Worm (Caenorhabditis elegans): ENCODE data around the gene fip-2.
A peak's percentile ranks its signal among the peaks of the same experiment; 100 is the strongest.

The fip-2 gene

ce11 chrV:9095613-9096317 lies 28.0 kb downstream of the fip-2 start, which contains the start of gene F21C10.10 (continued):
- TF ChIP-seq gmeb-1 (tag; optimal IDR thresholded peaks at IDR 0.05) (peak; percentile 73), dmd-4 (tag; optimal IDR thresholded peaks at IDR 0.05) (no peak), skn-1 (tag; optimal IDR thresholded peaks at IDR 0.05) (no peak), blmp-1 (tag; optimal IDR thresholded peaks at IDR 0.05; ENCODE audit: insufficient read depth) (peak; percentile 72), lin-39 (tag; optimal IDR thresholded peaks at IDR 0.05) (no peak), F13H6.1 (tag; optimal IDR thresholded peaks at IDR 0.05) (peak; percentile 96), ama-1 (optimal IDR thresholded peaks at IDR 0.05) (no peak), mdl-1 (tag; optimal IDR thresholded peaks at IDR 0.05) (peak; percentile 63 to 89), nhr-77 (tag; optimal IDR thresholded peaks at IDR 0.05) (no peak), crh-2 (tag; optimal IDR thresholded peaks at IDR 0.05) (peak; percentile 88), sem-4 (tag; optimal IDR thresholded peaks at IDR 0.05) (peak; percentile 77), elt-3 (tag; optimal IDR thresholded peaks at IDR 0.05) (no peak), lsy-2 (tag; optimal IDR thresholded peaks at IDR 0.05) (peak in 1 of 2 experiments; percentile 85), alr-1 (tag; optimal IDR thresholded peaks at IDR 0.05) (no peak), nhr-237 (tag; optimal IDR thresholded peaks at IDR 0.05) (no peak), elt-1 (tag; optimal IDR thresholded peaks at IDR 0.05) (no peak), ztf-4 (tag; optimal IDR thresholded peaks at IDR 0.05) (peak; percentile 86), mab-5 (tag; optimal IDR thresholded peaks at IDR 0.05) (peak; percentile 17), mbf-1 (tag; optimal IDR thresholded peaks at IDR 0.05) (no peak)

ce11 chrV:9096674-9097073 lies 28.9 kb downstream of the fip-2 start:
- no peak for TF ChIP-seq nhr-23 (tag; optimal IDR thresholded peaks at IDR 0.05)
- TF ChIP-seq nhr-10 (tag; optimal IDR thresholded peaks at IDR 0.05) = no peak
- no peak for TF ChIP-seq nhr-21 (tag; optimal IDR thresholded peaks at IDR 0.05)
- no peak for TF ChIP-seq lsy-2 (tag; optimal IDR thresholded peaks at IDR 0.05)
- no peak for TF ChIP-seq ceh-16 (tag; optimal IDR thresholded peaks at IDR 0.05)
- no peak for TF ChIP-seq egl-27 (tag; optimal IDR thresholded peaks at IDR 0.05)
- TF ChIP-seq dmd-4 (tag; optimal IDR thresholded peaks at IDR 0.05) = no peak
- TF ChIP-seq Y55F3AM.14 (GFP tag; optimal IDR thresholded peaks at IDR 0.05) = no peak
- no peak for TF ChIP-seq mab-5 (tag; optimal IDR thresholded peaks at IDR 0.05)
- TF ChIP-seq skn-1 (tag; optimal IDR thresholded peaks at IDR 0.05) = no peak
- TF ChIP-seq R02D3.7 (tag; optimal IDR thresholded peaks at IDR 0.05) = no peak
- TF ChIP-seq mdl-1 (tag; optimal IDR thresholded peaks at IDR 0.05) = no peak
- no peak for TF ChIP-seq unc-39 (tag; optimal IDR thresholded peaks at IDR 0.05)
- no peak for TF ChIP-seq sma-3 (GFP tag; optimal IDR thresholded peaks at IDR 0.05)
- TF ChIP-seq aly-2 (tag; optimal IDR thresholded peaks at IDR 0.05) = no peak
- TF ChIP-seq crh-2 (tag; optimal IDR thresholded peaks at IDR 0.05) = no peak
- TF ChIP-seq elt-1 (tag; optimal IDR thresholded peaks at IDR 0.05) = no peak
- TF ChIP-seq ceh-82 (tag; optimal IDR thresholded peaks at IDR 0.05) = no peak

DNA sequence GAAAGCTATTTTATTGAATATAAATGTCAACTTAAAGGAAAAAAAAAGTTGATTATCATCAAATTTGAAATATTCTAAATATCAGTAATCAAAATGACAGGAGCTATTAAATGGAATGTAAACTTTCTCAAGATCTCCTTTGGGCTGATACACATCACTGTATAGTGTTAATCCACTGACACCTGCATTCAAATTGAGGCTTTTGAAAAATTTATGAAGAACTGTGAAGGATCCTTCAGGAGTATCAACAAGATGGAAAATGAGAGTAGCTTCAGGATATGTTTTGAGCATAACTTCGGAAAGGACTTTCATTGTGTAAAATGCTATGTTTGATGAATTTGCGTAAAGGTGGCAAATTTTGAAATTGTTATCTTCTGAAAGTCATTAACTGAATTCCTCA lies 29.4 kb downstream of the fip-2 start:
- TF ChIP-seq nhr-129 (tag; optimal IDR thresholded peaks at IDR 0.05) (peak; percentile 38), Y55F3AM.14 (GFP tag; optimal IDR thresholded peaks at IDR 0.05) (no peak), peb-1 (tag; optimal IDR thresholded peaks at IDR 0.05) (no peak), nhr-6 (tag; optimal IDR thresholded peaks at IDR 0.05) (no peak)

ce11 chrV:9098280-9098973 lies 30.6 kb downstream of the fip-2 start, which contains the start of gene F21C10.9:
F21C10.9 (minus strand) TSS chrV:9098696.
- TF ChIP-seq blmp-1 (tag; optimal IDR thresholded peaks at IDR 0.05; ENCODE audit: insufficient read depth) (no peak), egl-27 (tag; optimal IDR thresholded peaks at IDR 0.05) (no peak), fos-1 (tag; optimal IDR thresholded peaks at IDR 0.05) (peak; percentile 5)

- TF ChIP-seq ztf-11 (tag; optimal IDR thresholded peaks at IDR 0.05) (no peak), sma-9 (GFP tag; optimal IDR thresholded peaks at IDR 0.05) (no peak), sma-9 (tag; optimal IDR thresholded peaks at IDR 0.05) (no peak), snpc-4 (tag; optimal IDR thresholded peaks at IDR 0.05) (no peak), zag-1 (tag; optimal IDR thresholded peaks at IDR 0.05) (no peak), ceh-16 (tag; optimal IDR thresholded peaks at IDR 0.05) (no peak), dmd-4 (tag; optimal IDR thresholded peaks at IDR 0.05) (no peak), nhr-11 (tag; optimal IDR thresholded peaks at IDR 0.05) (no peak), nhr-237 (tag; optimal IDR thresholded peaks at IDR 0.05) (no peak), nhr-25 (tag; optimal IDR thresholded peaks at IDR 0.05) (no peak), mab-5 (tag; optimal IDR thresholded peaks at IDR 0.05) (no peak), nhr-21 (tag; optimal IDR thresholded peaks at IDR 0.05) (no peak), alr-1 (tag; optimal IDR thresholded peaks at IDR 0.05) (no peak), aly-2 (tag; optimal IDR thresholded peaks at IDR 0.05) (no peak), nhr-23 (tag; optimal IDR thresholded peaks at IDR 0.05) (no peak), ceh-82 (tag; optimal IDR thresholded peaks at IDR 0.05) (no peak), peb-1 (tag; optimal IDR thresholded peaks at IDR 0.05) (no peak), ama-1 (optimal IDR thresholded peaks at IDR 0.05) (no peak), F13H6.1 (tag; optimal IDR thresholded peaks at IDR 0.05) (no peak), mbf-1 (tag; optimal IDR thresholded peaks at IDR 0.05) (no peak), crh-2 (tag; optimal IDR thresholded peaks at IDR 0.05) (no peak)
Observed at ce11 chrV:9101062-9101461, 33.3 kb downstream of the fip-2 start, which contains the start of gene frpr-6. frpr-6 (minus strand) TSS chrV:9101162.

Measured in whole organism, L2 larva.